Worm (Caenorhabditis elegans): ENCODE results near the gene srt-40.
A peak's percentile ranks its signal among the peaks of the same experiment; 100 is the strongest.

The srt-40 gene

ce11 chrV:2226903-2227302 lies 20.8 kb upstream of the srt-40 start, which contains the start of gene nhr-18:
Gene nhr-18 (plus strand): TSS chrV:2227203.
- TF ChIP-seq lin-39 (tag; optimal IDR thresholded peaks at IDR 0.05) = no peak
- no peak for TF ChIP-seq fos-1 (tag; optimal IDR thresholded peaks at IDR 0.05)
- no peak for TF ChIP-seq nhr-11 (tag; optimal IDR thresholded peaks at IDR 0.05)
- TF ChIP-seq nhr-10 (tag; optimal IDR thresholded peaks at IDR 0.05) = no peak
- TF ChIP-seq lin-13 (GFP tag; optimal IDR thresholded peaks at IDR 0.05) = no peak
- TF ChIP-seq ceh-82 (tag; optimal IDR thresholded peaks at IDR 0.05) = no peak
- TF ChIP-seq nhr-21 (tag; optimal IDR thresholded peaks at IDR 0.05) = no peak
- TF ChIP-seq sma-9 (GFP tag; optimal IDR thresholded peaks at IDR 0.05) = no peak
- no peak for TF ChIP-seq sma-9 (tag; optimal IDR thresholded peaks at IDR 0.05)
- no peak for TF ChIP-seq F13H6.1 (tag; optimal IDR thresholded peaks at IDR 0.05)

ce11 chrV:2225130-2225529 lies 19.0 kb upstream of the srt-40 start, which contains the start of gene nhr-103:
Gene nhr-103 (plus strand): TSS chrV:2225430.
- TF ChIP-seq ceh-82 (tag; optimal IDR thresholded peaks at IDR 0.05) (no peak), ZK546.5 (tag; optimal IDR thresholded peaks at IDR 0.05) (no peak), elt-1 (tag; optimal IDR thresholded peaks at IDR 0.05) (no peak), unc-62 (GFP tag; optimal IDR thresholded peaks at IDR 0.05) (no peak), unc-55 (GFP tag; optimal IDR thresholded peaks at IDR 0.05) (no peak), C34F6.9 (tag; optimal IDR thresholded peaks at IDR 0.05) (no peak), nhr-77 (tag; optimal IDR thresholded peaks at IDR 0.05) (no peak), crh-2 (tag; optimal IDR thresholded peaks at IDR 0.05) (no peak)

ce11 chrV:2221764-2222163 lies 15.7 kb upstream of the srt-40 start, which contains the start of gene nhr-128:
Gene nhr-128 (plus strand): TSS chrV:2222064.
- TF ChIP-seq snpc-4 (tag; optimal IDR thresholded peaks at IDR 0.05) = no peak
- no peak for TF ChIP-seq ztf-11 (tag; optimal IDR thresholded peaks at IDR 0.05)
- TF ChIP-seq nhr-25 (tag; optimal IDR thresholded peaks at IDR 0.05) = no peak
- TF ChIP-seq mab-5 (tag; optimal IDR thresholded peaks at IDR 0.05) = no peak
- TF ChIP-seq alr-1 (tag; optimal IDR thresholded peaks at IDR 0.05) = no peak
- TF ChIP-seq nhr-129 (tag; optimal IDR thresholded peaks at IDR 0.05) = no peak
- TF ChIP-seq unc-62 (GFP tag; optimal IDR thresholded peaks at IDR 0.05) = no peak
- no peak for TF ChIP-seq elt-3 (tag; optimal IDR thresholded peaks at IDR 0.05)
- TF ChIP-seq nhr-21 (tag; optimal IDR thresholded peaks at IDR 0.05) = no peak
- TF ChIP-seq unc-39 (tag; optimal IDR thresholded peaks at IDR 0.05) = no peak
- no peak for TF ChIP-seq ZK546.5 (tag; optimal IDR thresholded peaks at IDR 0.05)
- TF ChIP-seq nhr-10 (tag; optimal IDR thresholded peaks at IDR 0.05) = no peak
- TF ChIP-seq ceh-16 (tag; optimal IDR thresholded peaks at IDR 0.05) = no peak
- no peak for TF ChIP-seq lin-13 (GFP tag; optimal IDR thresholded peaks at IDR 0.05)
- TF ChIP-seq fos-1 (tag; optimal IDR thresholded peaks at IDR 0.05) = no peak
- TF ChIP-seq F13H6.1 (tag; optimal IDR thresholded peaks at IDR 0.05) = no peak

- TF ChIP-seq mab-5 (tag; optimal IDR thresholded peaks at IDR 0.05) (no peak), ztf-4 (tag; optimal IDR thresholded peaks at IDR 0.05) (no peak), nhr-23 (tag; optimal IDR thresholded peaks at IDR 0.05) (no peak), C34F6.9 (tag; optimal IDR thresholded peaks at IDR 0.05) (peak; percentile 26), ceh-16 (tag; optimal IDR thresholded peaks at IDR 0.05) (no peak), unc-55 (GFP tag; optimal IDR thresholded peaks at IDR 0.05) (no peak), mbf-1 (tag; optimal IDR thresholded peaks at IDR 0.05) (no peak), sma-3 (GFP tag; optimal IDR thresholded peaks at IDR 0.05) (no peak), alr-1 (tag; optimal IDR thresholded peaks at IDR 0.05) (no peak), unc-39 (tag; optimal IDR thresholded peaks at IDR 0.05) (no peak), ztf-1 (GFP tag; conservative IDR thresholded peaks at IDR 0.05) (no peak), zag-1 (tag; optimal IDR thresholded peaks at IDR 0.05) (no peak), gmeb-1 (tag; optimal IDR thresholded peaks at IDR 0.05) (peak; percentile 67), sma-9 (GFP tag; optimal IDR thresholded peaks at IDR 0.05) (peak; percentile 79), sma-9 (tag; optimal IDR thresholded peaks at IDR 0.05) (no peak), lin-39 (tag; optimal IDR thresholded peaks at IDR 0.05) (no peak), nhr-11 (tag; optimal IDR thresholded peaks at IDR 0.05) (no peak), aly-2 (tag; optimal IDR thresholded peaks at IDR 0.05) (no peak), crh-2 (tag; optimal IDR thresholded peaks at IDR 0.05) (peak; percentile 59), F13H6.1 (tag; optimal IDR thresholded peaks at IDR 0.05) (peak; percentile 25), ztf-11 (tag; optimal IDR thresholded peaks at IDR 0.05) (no peak), fos-1 (tag; optimal IDR thresholded peaks at IDR 0.05) (peak; percentile 71), lin-11 (tag; optimal IDR thresholded peaks at IDR 0.05) (no peak), lsy-2 (tag; optimal IDR thresholded peaks at IDR 0.05) (peak in 1 of 2 experiments; percentile 47), nhr-10 (tag; optimal IDR thresholded peaks at IDR 0.05) (no peak), nhr-129 (tag; optimal IDR thresholded peaks at IDR 0.05) (peak; percentile 63), nhr-237 (tag; optimal IDR thresholded peaks at IDR 0.05) (no peak), nhr-25 (tag; optimal IDR thresholded peaks at IDR 0.05) (peak; percentile 31)
Measured at ce11 chrV:2218803-2219202, 12.7 kb upstream of the srt-40 start, which contains the start of gene nhr-56. Gene nhr-56 (plus strand): TSS chrV:2219004.
